Worm (Caenorhabditis elegans) whole organism, early embryonic: ENCODE measurements around the gene T05C12.15.

Experiments
- F13C5.2 ChIP-seq: sonication (generic microtip); optimal IDR thresholded peaks from 2 replicates; lab custom pipeline; 2017; ENCODE audit warnings: mild to moderate bottlenecking, missing genetic modification characterization, inconsistent platforms, missing compliant biosample characterization
- aly-1 ChIP-seq: sonication (generic microtip); optimal IDR thresholded peaks from 2 replicates; lab custom pipeline; 2016; ENCODE audit warnings: missing genetic modification characterization, missing compliant biosample characterization
- ama-1 ChIP-seq: fragments of 150-350 bp; optimal IDR thresholded peaks from 2 replicates; lab custom pipeline; 2014
- ceh-13 ChIP-seq: fragments of 200-800 bp; sonication (Bioruptor generic); optimal IDR thresholded peaks from 2 replicates; lab custom pipeline; 2018; ENCODE audit warnings: mild to moderate bottlenecking, missing genetic modification characterization, missing compliant biosample characterization
- ceh-36 ChIP-seq: sonication (generic microtip); optimal IDR thresholded peaks from 2 replicates; lab custom pipeline; 2016; ENCODE audit warnings: missing genetic modification characterization, inconsistent platforms, missing compliant biosample characterization
- ets-7 ChIP-seq: sonication (generic microtip); optimal IDR thresholded peaks from 2 replicates; lab custom pipeline; 2016; ENCODE audit warnings: missing genotype, missing genetic modification characterization, missing compliant biosample characterization
- flt-1 ChIP-seq: fragments of 200-800 bp; sonication (Bioruptor generic); IDR thresholded peaks from 2 replicates; pipeline ENCODE4 v1.3.6; 2022; ENCODE audit warnings: missing genetic modification characterization, missing compliant biosample characterization
- hmbx-1 ChIP-seq: sonication (generic microtip); optimal IDR thresholded peaks from 2 replicates; lab custom pipeline; 2016; ENCODE audit warnings: mild to moderate bottlenecking, missing genetic modification characterization, missing compliant biosample characterization
- hmg-4 ChIP-seq: fragments of 200-800 bp; sonication (Bioruptor generic); optimal IDR thresholded peaks from 2 replicates; lab custom pipeline; 2018; ENCODE audit warnings: mild to moderate bottlenecking, missing genetic modification characterization, missing compliant biosample characterization
- hnd-1 ChIP-seq: sonication (generic microtip); optimal IDR thresholded peaks from 2 replicates; lab custom pipeline; 2016; ENCODE audit warnings: missing genetic modification characterization, missing compliant biosample characterization
- pes-1 ChIP-seq: fragments of 200-800 bp; sonication (Bioruptor generic); IDR thresholded peaks from 2 replicates; pipeline ENCODE4 v1.3.6; 2022; ENCODE audit warnings: missing genetic modification reagents, missing genetic modification characterization, missing compliant biosample characterization
- scrt-1 ChIP-seq: fragments of 200-800 bp; sonication (Bioruptor generic); IDR thresholded peaks from 2 replicates; pipeline ENCODE4 v1.3.6; 2022; ENCODE audit warnings: missing genetic modification characterization, missing compliant biosample characterization
- sea-1 ChIP-seq: fragments of 200-800 bp; sonication (Bioruptor generic); conservative IDR thresholded peaks from 2 replicates; pipeline ENCODE4 v1.3.6; 2022; ENCODE audit warnings: missing genetic modification characterization, missing compliant biosample characterization
- tbx-37 ChIP-seq: fragments of 200-800 bp; sonication (Bioruptor generic); conservative IDR thresholded peaks from 2 replicates; pipeline ENCODE4 v1.3.6; 2022; ENCODE audit warnings: missing genetic modification reagents, missing genetic modification characterization, missing compliant biosample characterization

DNA sequence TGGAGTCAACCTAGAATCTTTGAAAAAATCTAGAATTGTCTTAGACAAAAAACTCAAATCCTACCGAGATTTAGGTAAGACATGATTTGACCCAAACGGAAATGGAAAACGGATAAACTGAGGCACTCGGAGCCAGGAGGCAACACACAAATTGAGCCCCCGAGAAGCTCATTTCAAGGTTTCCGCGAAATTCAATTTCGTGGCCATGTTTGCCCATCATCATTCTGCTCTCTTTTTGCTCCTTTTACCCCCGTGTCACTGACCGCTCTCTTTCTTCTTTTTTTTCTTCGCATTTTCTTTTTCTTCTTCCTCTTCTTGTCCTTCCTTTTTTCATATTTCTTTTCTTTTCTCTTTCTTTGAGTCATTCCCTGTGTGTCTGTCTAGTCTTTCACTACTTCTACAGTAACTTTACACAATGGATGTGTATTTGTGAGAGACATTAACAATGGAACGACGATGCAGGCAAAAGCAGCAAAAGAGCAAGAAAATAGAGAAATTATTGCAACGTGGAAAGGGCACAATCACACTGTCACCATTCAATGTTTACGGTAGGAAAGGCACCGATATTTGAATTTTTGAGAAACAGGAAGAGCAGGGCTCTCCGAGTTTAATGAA, 16.6 kb upstream of the T05C12.15 start:
- TF ChIP-seq ceh-36 (tag; lab: Kevin White, UChicago): no peak
- TF ChIP-seq ama-1 (lab: Kevin White, UChicago): no peak
- no peak for TF ChIP-seq F13C5.2 (tag; lab: Kevin White, UChicago)
- no peak for TF ChIP-seq hmbx-1 (tag; lab: Kevin White, UChicago)
- TF ChIP-seq scrt-1: no peak
- TF ChIP-seq tbx-37 (GFP tag; lab: Robert Waterston, UW): no peak
- no peak for TF ChIP-seq pes-1 (GFP tag; lab: Robert Waterston, UW)
- no peak for TF ChIP-seq aly-1 (tag; lab: Kevin White, UChicago)
- no peak for TF ChIP-seq ets-7
- TF ChIP-seq sea-1 (GFP tag; lab: Robert Waterston, UW): no peak
- TF ChIP-seq hnd-1 (tag; lab: Kevin White, UChicago): no peak
- TF ChIP-seq hmg-4 (GFP tag; lab: Kevin White, UChicago): no peak
- TF ChIP-seq flt-1 (GFP tag; lab: Robert Waterston, UW): no peak
- TF ChIP-seq ceh-13 (GFP tag; lab: Kevin White, UChicago): no peak
